Worm (Caenorhabditis elegans) whole organism, late embryonic: Measurements from ENCODE around the gene cca-1.

Source experiments
- C08G9.2 ChIP-seq: sonication (generic microtip); optimal IDR thresholded peaks from 2 replicates; lab custom pipeline; 2016; ENCODE audit warnings: mild to moderate bottlenecking, missing genetic modification characterization, moderate library complexity, missing compliant biosample characterization
- C38D4.7 ChIP-seq: fragments of 200-800 bp; sonication (Bioruptor generic); optimal IDR thresholded peaks from 2 replicates; lab custom pipeline; 2018; ENCODE audit warnings: mild to moderate bottlenecking, missing genetic modification characterization, moderate library complexity, missing compliant biosample characterization
- K02D7.2 ChIP-seq: sonication (generic microtip); optimal IDR thresholded peaks from 2 replicates; lab custom pipeline; 2017; ENCODE audit warnings: mild to moderate bottlenecking, missing genetic modification characterization, missing compliant biosample characterization
- K09A11.1 ChIP-seq: sonication (generic microtip); optimal IDR thresholded peaks from 2 replicates; lab custom pipeline; 2017; ENCODE audit warnings: antibody characterized with exemption, mild to moderate bottlenecking, missing genetic modification characterization, missing compliant biosample characterization; ENCODE audit not compliant: insufficient read depth
- Y22D7AL.16 ChIP-seq: sonication (generic microtip); optimal IDR thresholded peaks from 2 replicates; lab custom pipeline; 2016; ENCODE audit warnings: missing genetic modification characterization, missing compliant biosample characterization
- ahr-1 ChIP-seq: sonication (generic microtip); optimal IDR thresholded peaks from 2 replicates; lab custom pipeline; 2016; ENCODE audit warnings: missing genetic modification characterization, missing compliant biosample characterization
- ama-1 ChIP-seq: fragments of 150-350 bp; optimal IDR thresholded peaks from 2 replicates; lab custom pipeline; 2014
- ceh-14 ChIP-seq: sonication (generic microtip); optimal IDR thresholded peaks from 2 replicates; lab custom pipeline; 2016; ENCODE audit warnings: missing genotype, missing genetic modification characterization, missing compliant biosample characterization
- ceh-2 ChIP-seq: sonication (generic microtip); optimal IDR thresholded peaks from 2 replicates; lab custom pipeline; 2016; ENCODE audit warnings: missing genotype, missing genetic modification characterization, missing compliant biosample characterization
- ceh-22 ChIP-seq: sonication (generic microtip); optimal IDR thresholded peaks from 2 replicates; lab custom pipeline; 2017; ENCODE audit warnings: missing biosample characterization, missing genetic modification characterization
- ceh-30 ChIP-seq: fragments of 150-350 bp; optimal IDR thresholded peaks from 2 replicates; lab custom pipeline; 2014; ENCODE audit warnings: missing biosample characterization, missing genetic modification characterization
- ceh-31 ChIP-seq: sonication (generic microtip); optimal IDR thresholded peaks from 2 replicates; lab custom pipeline; 2016; ENCODE audit warnings: missing genetic modification characterization, missing compliant biosample characterization
- ceh-34 ChIP-seq: sonication (generic microtip); optimal IDR thresholded peaks from 2 replicates; lab custom pipeline; 2016; ENCODE audit warnings: mild to moderate bottlenecking, missing genetic modification characterization, missing compliant biosample characterization
- ceh-48 ChIP-seq: sonication (generic microtip); optimal IDR thresholded peaks from 2 replicates; lab custom pipeline; 2016; ENCODE audit warnings: missing genetic modification characterization, inconsistent platforms, missing compliant biosample characterization
- ceh-6 ChIP-seq: fragments of 200-800 bp; sonication (Bioruptor generic); optimal IDR thresholded peaks from 2 replicates; lab custom pipeline; 2018; ENCODE audit warnings: mild to moderate bottlenecking, missing genetic modification characterization, missing compliant biosample characterization
- che-1 ChIP-seq: sonication (generic microtip); optimal IDR thresholded peaks from 2 replicates; lab custom pipeline; 2016; ENCODE audit warnings: mild to moderate bottlenecking, missing genetic modification characterization, missing compliant biosample characterization
- dmd-4 ChIP-seq: sonication (generic microtip); optimal IDR thresholded peaks from 2 replicates; lab custom pipeline; 2016; ENCODE audit warnings: borderline replicate concordance, missing genetic modification characterization, missing compliant biosample characterization
- elt-2 ChIP-seq: sonication (generic microtip); optimal IDR thresholded peaks from 2 replicates; lab custom pipeline; 2016; ENCODE audit warnings: missing genetic modification reagents, missing genetic modification characterization, missing compliant biosample characterization
- ets-4 ChIP-seq: sonication (generic microtip); optimal IDR thresholded peaks from 2 replicates; lab custom pipeline; 2016; ENCODE audit warnings: missing genetic modification characterization, missing compliant biosample characterization
- eyg-1 ChIP-seq: sonication (generic microtip); optimal IDR thresholded peaks from 2 replicates; lab custom pipeline; 2016; ENCODE audit warnings: missing genotype, missing genetic modification characterization, missing compliant biosample characterization
- fkh-6 ChIP-seq: sonication (generic microtip); optimal IDR thresholded peaks from 2 replicates; lab custom pipeline; 2016; ENCODE audit warnings: missing genetic modification characterization, missing compliant biosample characterization
- hlh-13 ChIP-seq: fragments of 200-800 bp; sonication (Bioruptor generic); optimal IDR thresholded peaks from 2 replicates; lab custom pipeline; 2018; ENCODE audit warnings: mild to moderate bottlenecking, missing genetic modification characterization, missing compliant biosample characterization
- hlh-30 ChIP-seq: sonication (generic microtip); optimal IDR thresholded peaks from 2 replicates; lab custom pipeline; 2017; ENCODE audit warnings: antibody characterized with exemption, missing genetic modification characterization, missing compliant biosample characterization; ENCODE audit not compliant: insufficient read depth
- hlh-8 ChIP-seq: sonication (generic microtip); optimal IDR thresholded peaks from 2 replicates; lab custom pipeline; 2016; ENCODE audit warnings: missing genotype, missing genetic modification characterization, missing compliant biosample characterization
- mec-3 ChIP-seq: sonication (generic microtip); optimal IDR thresholded peaks from 2 replicates; lab custom pipeline; 2016; ENCODE audit warnings: borderline replicate concordance, missing genetic modification characterization, missing compliant biosample characterization
- nfya-1 ChIP-seq: sonication (generic microtip); optimal IDR thresholded peaks from 2 replicates; lab custom pipeline; 2017; ENCODE audit warnings: missing genetic modification characterization, mild to moderate bottlenecking, missing compliant biosample characterization, antibody characterized with exemption, moderate library complexity
- npax-4 ChIP-seq: sonication (generic microtip); optimal IDR thresholded peaks from 2 replicates; lab custom pipeline; 2016; ENCODE audit warnings: missing genetic modification characterization, missing compliant biosample characterization
- odd-2 ChIP-seq: sonication (generic microtip); optimal IDR thresholded peaks from 2 replicates; lab custom pipeline; 2017; ENCODE audit warnings: antibody characterized with exemption, mild to moderate bottlenecking, missing genetic modification characterization, missing compliant biosample characterization
- pag-3 ChIP-seq: sonication (generic microtip); optimal IDR thresholded peaks from 2 replicates; lab custom pipeline; 2016; ENCODE audit warnings: missing compliant biosample characterization, missing genetic modification characterization, borderline replicate concordance
- pat-9 ChIP-seq: fragments of 200-800 bp; sonication (Bioruptor generic); optimal IDR thresholded peaks from 2 replicates; lab custom pipeline; 2018; ENCODE audit warnings: mild to moderate bottlenecking, missing genetic modification characterization, moderate library complexity, missing compliant biosample characterization
- pax-1 ChIP-seq: fragments of 150-350 bp; optimal IDR thresholded peaks from 2 replicates; lab custom pipeline; 2014; ENCODE audit warnings: missing biosample characterization, missing genetic modification characterization
- pha-2 ChIP-seq: sonication (generic microtip); optimal IDR thresholded peaks from 2 replicates; lab custom pipeline; 2017; ENCODE audit warnings: mild to moderate bottlenecking, missing genetic modification characterization, missing compliant biosample characterization
- pha-4 ChIP-seq: fragments of 150-350 bp; optimal IDR thresholded peaks from 2 replicates; lab custom pipeline; 2018; ENCODE audit warnings: missing biosample characterization, missing genetic modification reagents, missing genetic modification characterization
- pqm-1 ChIP-seq: sonication (generic microtip); optimal IDR thresholded peaks from 2 replicates; lab custom pipeline; 2016; ENCODE audit warnings: missing genetic modification characterization, missing compliant biosample characterization
- ref-2 ChIP-seq: sonication (generic microtip); optimal IDR thresholded peaks from 2 replicates; lab custom pipeline; 2016; ENCODE audit warnings: missing genetic modification characterization, missing compliant biosample characterization
- sdc-2 ChIP-seq: sonication (generic microtip); optimal IDR thresholded peaks from 2 replicates; lab custom pipeline; 2016; ENCODE audit warnings: missing genotype, missing genetic modification characterization, missing compliant biosample characterization
- sox-2 ChIP-seq: fragments of 200-800 bp; sonication (Bioruptor generic); IDR thresholded peaks from 2 replicates; pipeline ENCODE4 v1.3.6; 2022; ENCODE audit warnings: missing genetic modification reagents, missing genetic modification characterization, missing compliant biosample characterization
- sox-4 ChIP-seq: sonication (generic microtip); optimal IDR thresholded peaks from 2 replicates; lab custom pipeline; 2017; ENCODE audit warnings: mild to moderate bottlenecking, missing genetic modification characterization, inconsistent platforms, missing compliant biosample characterization
- syd-9 ChIP-seq: sonication (generic microtip); optimal IDR thresholded peaks from 2 replicates; lab custom pipeline; 2016; ENCODE audit warnings: mild to moderate bottlenecking, missing genetic modification characterization, moderate library complexity, missing compliant biosample characterization
- ttx-3 ChIP-seq: sonication (generic microtip); optimal IDR thresholded peaks from 2 replicates; lab custom pipeline; 2016; ENCODE audit warnings: missing genetic modification reagents, missing genetic modification characterization, missing compliant biosample characterization
- unc-86 ChIP-seq: sonication (generic microtip); optimal IDR thresholded peaks from 2 replicates; lab custom pipeline; 2016; ENCODE audit warnings: missing genetic modification characterization, missing compliant biosample characterization
- ztf-16 ChIP-seq: sonication (generic microtip); optimal IDR thresholded peaks from 2 replicates; lab custom pipeline; 2017; ENCODE audit warnings: missing genetic modification characterization, missing compliant biosample characterization

The cca-1 gene

DNA sequence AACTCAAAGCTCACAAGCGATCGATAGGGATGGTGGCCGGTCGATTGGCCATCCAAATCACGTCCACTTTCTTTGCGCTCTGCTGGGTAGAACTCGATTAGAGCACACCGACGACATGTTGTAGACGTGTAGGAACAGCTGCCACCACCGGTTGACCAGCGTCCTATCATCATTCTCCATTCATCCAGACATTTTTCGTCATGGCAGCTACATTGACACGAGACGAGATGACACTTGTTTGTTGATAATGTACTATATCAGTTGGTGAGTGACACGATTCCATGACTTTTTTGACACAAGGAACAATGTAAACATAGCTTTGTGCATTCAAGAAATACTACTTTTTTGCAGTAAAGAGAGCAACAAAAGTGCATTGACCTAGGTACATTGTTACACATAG is 9.3 kb downstream of the cca-1 start:
- no peak for TF ChIP-seq hlh-30 (tag; lab: Kevin White, UChicago)

DNA sequence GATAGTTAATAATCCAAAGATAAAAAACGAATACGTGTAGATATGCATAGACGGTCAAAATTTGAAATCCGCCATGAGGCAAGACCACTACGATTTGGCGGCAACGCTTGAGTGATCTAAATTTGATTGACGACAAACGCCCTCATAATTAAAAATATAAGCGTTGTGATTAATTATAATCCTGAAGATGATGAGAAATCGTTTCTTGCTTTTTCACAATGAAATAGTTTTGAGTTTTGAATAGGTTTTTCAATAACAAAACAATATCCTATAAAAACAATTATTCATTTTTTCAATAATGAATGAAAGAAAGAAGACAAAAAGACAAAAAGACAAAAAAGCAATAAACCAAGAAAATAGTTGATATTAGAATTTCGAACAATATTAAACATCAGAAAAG is 28.3 kb downstream of the cca-1 start, which contains the start of gene C54D2.6:
TSS of gene C54D2.6 (minus strand) at position 101 of the 400 bp plus-strand sequence.
- TF ChIP-seq hlh-30 (tag; lab: Kevin White, UChicago) (no peak), fkh-6 (no peak), odd-2 (tag; lab: Kevin White, UChicago) (no peak), elt-2 (tag; lab: Kevin White, UChicago) (no peak), sdc-2 (no peak), ttx-3 (no peak), ceh-34 (no peak), Y22D7AL.16 (no peak), ama-1 (lab: Kevin White, UChicago) (no peak), ceh-14 (tag; lab: Kevin White, UChicago) (no peak), pax-1 (tag; lab: Kevin White, UChicago) (no peak), pqm-1 (tag; lab: Kevin White, UChicago) (no peak), mec-3 (tag; lab: Kevin White, UChicago) (no peak), hlh-8 (no peak), ceh-6 (GFP tag; lab: Kevin White, UChicago) (no peak), ceh-22 (no peak), K09A11.1 (tag; lab: Kevin White, UChicago) (no peak), dmd-4 (tag; lab: Kevin White, UChicago) (no peak), nfya-1 (tag; lab: Kevin White, UChicago) (no peak)

DNA sequence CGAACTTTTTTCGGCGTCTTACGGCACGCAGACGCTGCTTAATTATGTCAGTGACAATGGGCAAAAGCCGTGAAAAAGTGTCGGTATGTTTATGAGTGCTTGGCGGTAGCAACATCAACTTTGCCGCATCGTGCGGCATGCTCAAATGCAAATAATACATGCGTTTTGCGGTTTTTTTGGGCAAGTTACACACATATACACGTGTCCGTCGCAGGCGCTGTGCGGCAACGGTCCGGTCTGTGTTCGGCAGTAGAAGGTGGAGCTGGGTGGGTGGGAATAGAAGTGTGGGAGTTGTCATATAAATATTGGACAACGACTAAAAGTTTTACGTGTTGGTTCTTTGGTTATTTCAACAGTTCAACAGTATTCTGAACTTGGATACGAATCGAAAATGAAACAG is 33.5 kb downstream of the cca-1 start, which contains the start of gene idpp-11:
TSS of gene idpp-11 (plus strand) at position 301 of the 400 bp plus-strand sequence.
- TF ChIP-seq npax-4 (no peak), sox-4 (tag; lab: Kevin White, UChicago) (no peak), C08G9.2 (tag; lab: Kevin White, UChicago) (no peak), ceh-22 (no peak), Y22D7AL.16 (no peak), ceh-48 (tag; lab: Kevin White, UChicago) (no peak), ama-1 (lab: Kevin White, UChicago) (no peak)

- TF ChIP-seq ceh-2 (tag; lab: Kevin White, UChicago) (no peak), K09A11.1 (tag; lab: Kevin White, UChicago) (no peak), ama-1 (lab: Kevin White, UChicago) (no peak), ceh-48 (tag; lab: Kevin White, UChicago) (no peak), C38D4.7 (no peak), che-1 (tag; lab: Kevin White, UChicago) (no peak), eyg-1 (tag; lab: Kevin White, UChicago) (no peak), Y22D7AL.16 (no peak), ref-2 (no peak), ceh-22 (no peak), ztf-16 (no peak)
- TF ChIP-seq, all 69 proteins: peak for 0
These were observed 35.8 kb downstream of the cca-1 start for ce11 chrX:7839989-7840388.

- TF ChIP-seq ref-2 (no peak), ceh-31 (tag; lab: Kevin White, UChicago) (no peak), odd-2 (tag; lab: Kevin White, UChicago) (no peak), pha-2 (tag; lab: Kevin White, UChicago) (no peak), ets-4 (tag; lab: Kevin White, UChicago) (no peak), Y22D7AL.16 (no peak)
These were observed 37.2 kb downstream of the cca-1 start, which contains the start of gene nlp-101 for ce11 chrX:7838582-7838981. Gene nlp-101 (plus strand): TSS chrX:7838882.

- TF ChIP-seq ama-1 (lab: Kevin White, UChicago) (no peak), C08G9.2 (tag; lab: Kevin White, UChicago) (no peak), ceh-30 (tag; lab: Kevin White, UChicago) (no peak), elt-2 (tag; lab: Kevin White, UChicago) (no peak), hlh-30 (tag; lab: Kevin White, UChicago) (no peak), unc-86 (tag; lab: Kevin White, UChicago) (no peak), K02D7.2 (no peak), sox-2 (GFP tag; lab: Robert Waterston, UW) (no peak), hlh-8 (no peak), fkh-6 (no peak), ttx-3 (no peak), pha-4 (tag; lab: Kevin White, UChicago) (no peak), pat-9 (no peak), K09A11.1 (tag; lab: Kevin White, UChicago) (no peak), syd-9 (tag; lab: Kevin White, UChicago) (no peak), ahr-1 (tag; lab: Kevin White, UChicago) (no peak), pag-3 (tag; lab: Kevin White, UChicago) (no peak), hlh-13 (GFP tag; lab: Kevin White, UChicago) (no peak)
These were observed 41.6 kb downstream of the cca-1 start, which contains the start of gene sul-3 for ce11 chrX:7834117-7834516. Gene sul-3 (minus strand): TSS chrX:7834217.
